Worm (Caenorhabditis elegans) whole organism, young adult: ENCODE measurements around the gene tftc-1.
"Not testable (repeated sequence)": the region's sequence is repeated elsewhere in the genome, so short reads cannot be mapped to it uniquely, and the experiment has no call there.

Experiments used
- T26A5.8 ChIP-seq: sonication (generic microtip); optimal IDR thresholded peaks from 2 replicates; lab custom pipeline; 2016; ENCODE audit warnings: missing genetic modification characterization, missing compliant biosample characterization
- ccch-3 ChIP-seq: fragments of 200-800 bp; sonication (Bioruptor generic); optimal IDR thresholded peaks from 2 replicates; lab custom pipeline; 2018; ENCODE audit warnings: mild to moderate bottlenecking, missing genetic modification characterization, missing compliant biosample characterization
- ceh-58 ChIP-seq: fragments of 200-800 bp; sonication (Bioruptor generic); IDR thresholded peaks from 2 replicates; pipeline ENCODE4 v1.3.6; 2022; ENCODE audit warnings: missing genetic modification characterization, missing compliant biosample characterization
- egl-44 ChIP-seq: fragments of 200-800 bp; sonication (Bioruptor generic); IDR thresholded peaks from 2 replicates; pipeline ENCODE4 v1.3.6; 2022; ENCODE audit warnings: missing genetic modification reagents, missing genetic modification characterization, missing compliant biosample characterization
- ekl-4 ChIP-seq: fragments of 200-800 bp; sonication (Bioruptor generic); IDR thresholded peaks from 2 replicates; pipeline ENCODE4 v1.3.6; 2022; ENCODE audit warnings: missing genetic modification reagents, missing genetic modification characterization, missing compliant biosample characterization
- lin-35 ChIP-seq, 3 experiments: fragments of 150-350 bp in 2 of 3; sonication (generic microtip) in 1 of 3; optimal IDR thresholded peaks; 2 replicates each; lab custom pipeline; 2014 to 2018; ENCODE audit warnings: missing biosample characterization in 3 of 3, missing genetic modification characterization in 3 of 3, missing genetic modification reagents in 3 of 3
- madf-10 ChIP-seq: sonication (generic microtip); optimal IDR thresholded peaks from 2 replicates; lab custom pipeline; 2016; ENCODE audit warnings: mild to moderate bottlenecking, missing genetic modification characterization, missing compliant biosample characterization
- zfh-2 ChIP-seq: fragments of 200-800 bp; sonication (Bioruptor generic); conservative IDR thresholded peaks from 2 replicates; pipeline ENCODE4 v1.3.6; 2022; ENCODE audit warnings: missing genetic modification reagents, missing genetic modification characterization, missing compliant biosample characterization

DNA sequence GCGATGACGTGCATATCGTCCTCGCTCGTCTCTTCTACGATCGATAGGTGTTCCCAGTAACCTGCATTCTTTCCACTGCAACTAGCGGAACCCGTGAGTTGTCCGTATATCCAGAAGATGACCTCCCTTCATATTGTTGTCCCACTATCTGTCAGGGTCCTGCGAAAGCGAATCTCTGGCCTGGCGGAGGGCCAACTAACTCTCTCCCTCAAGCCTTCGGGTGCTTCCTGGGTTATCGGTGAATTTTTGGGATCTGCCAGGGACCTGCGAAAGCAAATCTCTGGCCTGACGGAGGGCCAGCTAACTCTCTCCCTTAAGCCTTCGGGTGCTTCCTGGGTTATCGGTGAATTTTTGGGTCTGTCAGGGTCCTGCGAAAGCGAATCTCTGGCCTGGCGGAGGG is 48.1 kb downstream of the tftc-1 start:
- TF ChIP-seq zfh-2 (GFP tag; lab: Robert Waterston, UW): 0 out of 2 replicates have a peak, but pooled peaks have one; percentile 35
- TF ChIP-seq egl-44 (GFP tag; lab: Robert Waterston, UW); ccch-3 (GFP tag; lab: Kevin White, UChicago); ceh-58; madf-10; lin-35 (GFP tag; optimal IDR thresholded peaks at IDR 0.05; lab: Kevin White, UChicago); T26A5.8 (tag; lab: Kevin White, UChicago): not testable (repeated sequence)
- 0 out of 2 replicates have a peak, but pooled peaks have one; percentile 33 for TF ChIP-seq ekl-4
